Worm (Caenorhabditis elegans): ENCODE measurements around the gene cfap-36.

Gene cfap-36

ce11 chrV:127882-128281, 44.1 kb downstream of the cfap-36 start, which contains the start of the genes W03F9.2 and sftb-2:
Gene W03F9.2 (minus strand): TSS chrV:128034.
Gene sftb-2 (plus strand): TSS chrV:128237.
- TF ChIP-seq hlh-15 (tag; optimal IDR thresholded peaks at IDR 0.05) (no peak), unc-42 (tag; optimal IDR thresholded peaks at IDR 0.05) (peak; percentile 82), tbx-2 (tag; optimal IDR thresholded peaks at IDR 0.05) (peak; percentile 12), pros-1 (tag; optimal IDR thresholded peaks at IDR 0.05) (no peak), odd-2 (tag; optimal IDR thresholded peaks at IDR 0.05) (no peak), ztf-16 (tag; optimal IDR thresholded peaks at IDR 0.05) (no peak), pha-2 (tag; optimal IDR thresholded peaks at IDR 0.05) (no peak), nfya-1 (tag; optimal IDR thresholded peaks at IDR 0.05) (peak; percentile 17), K09A11.1 (tag; optimal IDR thresholded peaks at IDR 0.05; ENCODE audit: insufficient read depth) (no peak), eyg-1 (tag; optimal IDR thresholded peaks at IDR 0.05) (no peak), Y22D7AL.16 (tag; optimal IDR thresholded peaks at IDR 0.05) (no peak), ttx-3 (tag; optimal IDR thresholded peaks at IDR 0.05) (no peak)

ce11 chrV:126610-127009, 45.4 kb downstream of the cfap-36 start, which contains the start of gene W03F9.1:
Gene W03F9.1 (minus strand): TSS chrV:126718.
- TF ChIP-seq K09A11.1 (tag; optimal IDR thresholded peaks at IDR 0.05; ENCODE audit: insufficient read depth) (peak; percentile 2), ceh-31 (tag; optimal IDR thresholded peaks at IDR 0.05) (peak; percentile 7), odd-2 (tag; optimal IDR thresholded peaks at IDR 0.05) (no peak), C38D4.7 (GFP tag; optimal IDR thresholded peaks at IDR 0.05) (no peak), T23F11.4 (GFP tag; optimal IDR thresholded peaks at IDR 0.05) (no peak), ceh-6 (GFP tag; optimal IDR thresholded peaks at IDR 0.05) (no peak), pqm-1 (tag; optimal IDR thresholded peaks at IDR 0.05) (peak; percentile 28), pha-2 (tag; optimal IDR thresholded peaks at IDR 0.05) (peak; percentile 4), hlh-13 (GFP tag; optimal IDR thresholded peaks at IDR 0.05) (no peak), nfya-1 (tag; optimal IDR thresholded peaks at IDR 0.05) (peak; percentile 3), pros-1 (tag; optimal IDR thresholded peaks at IDR 0.05) (no peak), sdc-2 (tag; optimal IDR thresholded peaks at IDR 0.05) (no peak), unc-55 (GFP tag; optimal IDR thresholded peaks at IDR 0.05) (no peak), unc-3 (GFP tag; conservative IDR thresholded peaks at IDR 0.05) (no peak), unc-3 (tag; optimal IDR thresholded peaks at IDR 0.05) (no peak), ztf-16 (tag; optimal IDR thresholded peaks at IDR 0.05) (no peak), unc-86 (tag; optimal IDR thresholded peaks at IDR 0.05) (peak; percentile 1), ceh-14 (tag; optimal IDR thresholded peaks at IDR 0.05) (peak; percentile 89), fkh-6 (tag; optimal IDR thresholded peaks at IDR 0.05) (no peak), pax-1 (tag; optimal IDR thresholded peaks at IDR 0.05) (peak; percentile 25), pag-3 (tag; optimal IDR thresholded peaks at IDR 0.05; ENCODE audit: borderline replicate concordance) (no peak), pha-4 (tag; optimal IDR thresholded peaks at IDR 0.05) (no peak), unc-42 (tag; optimal IDR thresholded peaks at IDR 0.05) (peak; percentile 76), sox-4 (tag; optimal IDR thresholded peaks at IDR 0.05) (no peak), F13H6.1 (tag; optimal IDR thresholded peaks at IDR 0.05) (no peak), eyg-1 (tag; optimal IDR thresholded peaks at IDR 0.05) (no peak), npax-4 (tag; optimal IDR thresholded peaks at IDR 0.05) (no peak), fax-1 (tag; optimal IDR thresholded peaks at IDR 0.05) (no peak), ceh-18 (tag; optimal IDR thresholded peaks at IDR 0.05) (no peak), elt-2 (tag; optimal IDR thresholded peaks at IDR 0.05) (no peak), ceh-30 (tag; optimal IDR thresholded peaks at IDR 0.05) (no peak), C08G9.2 (tag; optimal IDR thresholded peaks at IDR 0.05) (no peak)

ce11 chrV:123915-124314, 48.1 kb downstream of the cfap-36 start:
- TF ChIP-seq hlh-30 (tag; optimal IDR thresholded peaks at IDR 0.05; ENCODE audit: insufficient read depth) (no peak), ceh-31 (tag; optimal IDR thresholded peaks at IDR 0.05) (no peak), ceh-34 (tag; optimal IDR thresholded peaks at IDR 0.05) (no peak), dve-1 (tag; optimal IDR thresholded peaks at IDR 0.05) (no peak), ceh-18 (tag; optimal IDR thresholded peaks at IDR 0.05) (no peak), pqm-1 (tag; optimal IDR thresholded peaks at IDR 0.05) (no peak), ceh-9 (tag; optimal IDR thresholded peaks at IDR 0.05) (no peak), ceh-30 (tag; optimal IDR thresholded peaks at IDR 0.05) (no peak), hlh-6 (tag; optimal IDR thresholded peaks at IDR 0.05) (no peak), lin-11 (tag; optimal IDR thresholded peaks at IDR 0.05) (no peak), nhr-11 (tag; optimal IDR thresholded peaks at IDR 0.05) (no peak)

Measured in whole organism, late embryonic.